Fruit fly (Drosophila melanogaster) whole organism, pupa: ENCODE results near the gene Skp2.

Experiments used
- CG13204 ChIP-seq: fragments of 200-800 bp; sonication (Bioruptor generic); optimal IDR thresholded peaks from 2 replicates; lab custom pipeline; 2018; ENCODE audit warnings: missing biosample characterization, mild to moderate bottlenecking, missing genetic modification characterization, moderate library complexity
- CG8159 ChIP-seq: fragments of 200-800 bp; sonication (Bioruptor generic); optimal IDR thresholded peaks from 3 replicates; lab custom pipeline; 2018; ENCODE audit warnings: missing biosample characterization, mild to moderate bottlenecking, missing genetic modification characterization, moderate library complexity
- EcR ChIP-seq: fragments of 200-800 bp; sonication (Bioruptor generic); optimal IDR thresholded peaks from 3 replicates; lab custom pipeline; 2019; ENCODE audit warnings: missing biosample characterization, missing genetic modification characterization, mild to moderate bottlenecking, moderate library complexity, missing genetic modification reagents
- Pif1A ChIP-seq: fragments of 200-800 bp; sonication (Bioruptor generic); optimal IDR thresholded peaks from 3 replicates; lab custom pipeline; 2016; ENCODE audit warnings: missing biosample characterization, missing genetic modification characterization

dm6 chr3R:4318999-4319398 lies 18.5 kb downstream of the Skp2 start, which contains the start of gene Syt14:
- no peak for TF ChIP-seq CG13204 (GFP tag; lab: Kevin White, UChicago)
- no peak for TF ChIP-seq CG8159 (tag; lab: Kevin White, UChicago)
- no peak for TF ChIP-seq Pif1A (GFP tag; lab: Kevin White, UChicago)
- no peak for TF ChIP-seq EcR (GFP tag; lab: Kevin White, UChicago)
